Worm (Caenorhabditis elegans) whole organism, early embryonic: ENCODE measurements around the gene spp-16.

ENCODE experiments used
- aly-1 ChIP-seq: sonication (generic microtip); optimal IDR thresholded peaks from 2 replicates; lab custom pipeline; 2016; ENCODE audit warnings: missing genetic modification characterization, missing compliant biosample characterization
- ama-1 ChIP-seq: fragments of 150-350 bp; optimal IDR thresholded peaks from 2 replicates; lab custom pipeline; 2014
- ets-7 ChIP-seq: sonication (generic microtip); optimal IDR thresholded peaks from 2 replicates; lab custom pipeline; 2016; ENCODE audit warnings: missing genotype, missing genetic modification characterization, missing compliant biosample characterization
- hmg-4 ChIP-seq: fragments of 200-800 bp; sonication (Bioruptor generic); optimal IDR thresholded peaks from 2 replicates; lab custom pipeline; 2018; ENCODE audit warnings: mild to moderate bottlenecking, missing genetic modification characterization, missing compliant biosample characterization

ce11 chrV:10903748-10904147, 2.6 kb upstream of the spp-16 start, which contains the start of gene F32D8.15:
- TF ChIP-seq ets-7, result no peak
- TF ChIP-seq ama-1 (lab: Kevin White, UChicago), result no peak
- TF ChIP-seq aly-1, result no peak
- no peak for TF ChIP-seq hmg-4 (GFP tag; lab: Kevin White, UChicago)
